Fruit fly (Drosophila melanogaster) S2 (cell line): Measurements from ENCODE around the gene UGP.

Experiments used
- CG8478 ChIP-seq: fragments of >200 bp; optimal IDR thresholded peaks from 2 replicates; lab custom pipeline; 2018
- CTCF ChIP-seq, 2 experiments: fragments of >200 bp; optimal IDR thresholded peaks; 2 replicates each; lab custom pipeline; 2018

DNA sequence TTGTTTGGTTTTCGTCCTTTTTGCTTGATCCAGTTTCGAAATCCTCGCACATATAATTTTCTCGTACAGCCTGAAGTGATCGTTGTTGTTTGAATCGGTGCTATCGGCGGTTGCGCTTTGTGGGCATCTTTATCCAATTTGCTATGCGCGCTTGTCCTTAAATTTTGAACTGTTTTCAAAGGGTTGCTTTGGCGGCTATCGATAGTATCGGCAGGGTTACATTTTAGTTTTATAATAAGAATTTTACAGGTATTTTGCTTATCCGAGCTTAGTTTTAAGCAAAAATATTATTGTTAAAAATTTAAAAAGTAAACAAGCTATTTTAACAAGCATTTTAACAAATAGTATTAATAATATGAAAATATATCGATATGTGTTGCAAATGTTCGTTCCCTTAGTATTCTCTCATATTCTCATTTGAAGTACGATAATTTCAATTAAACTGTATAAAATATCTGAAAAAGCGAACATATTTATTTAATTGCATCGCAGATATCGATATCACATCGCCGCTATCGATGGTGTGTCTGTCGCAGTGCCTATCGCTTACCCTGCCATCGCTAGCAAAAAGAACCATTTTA lies 8.2 kb upstream of the UGP start, which contains the start of the genes Klp67A and CG4452:
- TF ChIP-seq CG8478 (lab: Kevin White, UChicago) = no peak
- no peak for TF ChIP-seq CTCF (optimal IDR thresholded peaks at IDR 0.05; lab: Kevin White, UChicago)
